Worm (Caenorhabditis elegans) whole organism, L4 larva: ENCODE results near the gene F55E10.2.

Experiments
- F49E8.2 ChIP-seq: sonication (generic microtip); optimal IDR thresholded peaks from 2 replicates; lab custom pipeline; 2016; ENCODE audit warnings: missing compliant biosample characterization, mild to moderate bottlenecking, missing genetic modification characterization, borderline replicate concordance
- R02D3.7 ChIP-seq: fragments of 150-350 bp; sonication (generic microtip); optimal IDR thresholded peaks from 3 replicates; lab custom pipeline; 2014; ENCODE audit warnings: missing biosample characterization, missing genetic modification characterization
- Y48G9A.11 ChIP-seq: fragments of 200-800 bp; sonication (Bioruptor generic); IDR thresholded peaks from 2 replicates; pipeline ENCODE4 v1.3.6; 2022; ENCODE audit warnings: missing genetic modification reagents, missing genetic modification characterization, missing compliant biosample characterization
- Y75B8A.6 ChIP-seq: fragments of 200-800 bp; sonication (Bioruptor generic); IDR thresholded peaks from 2 replicates; pipeline ENCODE4 v1.3.6; 2022; ENCODE audit warnings: missing genetic modification reagents, missing genetic modification characterization, missing compliant biosample characterization
- ZK337.2 ChIP-seq: fragments of 200-800 bp; sonication (Bioruptor generic); IDR thresholded peaks from 2 replicates; pipeline ENCODE4 v1.3.6; 2022; ENCODE audit warnings: missing genetic modification reagents, missing genetic modification characterization, missing compliant biosample characterization
- ZK546.5 ChIP-seq, 2 experiments: sonication (generic microtip); optimal IDR thresholded peaks; 2 replicates each; lab custom pipeline; 2017; ENCODE audit warnings: missing biosample characterization in 2 of 2, missing genetic modification characterization in 2 of 2
- arid-1 ChIP-seq: fragments of 200-800 bp; sonication (Bioruptor generic); conservative IDR thresholded peaks from 2 replicates; pipeline ENCODE4 v1.3.6; 2022; ENCODE audit warnings: missing genetic modification reagents, missing genetic modification characterization, missing compliant biosample characterization
- attf-4 ChIP-seq: sonication (generic microtip); optimal IDR thresholded peaks from 3 replicates; lab custom pipeline; 2017; ENCODE audit warnings: missing biosample characterization, missing genetic modification characterization
- ceh-20 ChIP-seq: fragments of 200-800 bp; sonication (Bioruptor generic); IDR thresholded peaks from 2 replicates; pipeline ENCODE4 v1.3.6; 2022; ENCODE audit warnings: missing genetic modification reagents, missing genetic modification characterization, missing compliant biosample characterization
- ceh-28 ChIP-seq: fragments of 150-350 bp; optimal IDR thresholded peaks from 2 replicates; lab custom pipeline; 2014; ENCODE audit warnings: missing biosample characterization, missing genetic modification reagents, missing genetic modification characterization
- ceh-62 ChIP-seq: sonication (generic microtip); optimal IDR thresholded peaks from 2 replicates; lab custom pipeline; 2017; ENCODE audit warnings: missing biosample characterization, missing genetic modification characterization
- daf-12 ChIP-seq: fragments of 150-350 bp; optimal IDR thresholded peaks from 2 replicates; lab custom pipeline; 2014; ENCODE audit warnings: missing biosample characterization, missing genetic modification reagents, missing genetic modification characterization
- daf-19 ChIP-seq: fragments of 200-800 bp; sonication (Bioruptor generic); conservative IDR thresholded peaks from 2 replicates; pipeline ENCODE4 v1.3.6; 2022; ENCODE audit warnings: missing genetic modification characterization, missing compliant biosample characterization
- daf-8 ChIP-seq: fragments of 200-800 bp; sonication (Bioruptor generic); IDR thresholded peaks from 2 replicates; pipeline ENCODE4 v1.3.6; 2022; ENCODE audit warnings: missing genetic modification characterization, missing compliant biosample characterization
- dmd-8 ChIP-seq: fragments of 200-800 bp; sonication (Bioruptor generic); IDR thresholded peaks from 2 replicates; pipeline ENCODE4 v1.3.6; 2022; ENCODE audit warnings: missing genetic modification characterization, missing compliant biosample characterization
- dmd-9 ChIP-seq: fragments of 200-800 bp; sonication (Bioruptor generic); IDR thresholded peaks from 2 replicates; pipeline ENCODE4 v1.3.6; 2022; ENCODE audit warnings: missing genetic modification reagents, missing genetic modification characterization, missing compliant biosample characterization
- duxl-1 ChIP-seq: sonication (generic microtip); optimal IDR thresholded peaks from 2 replicates; lab custom pipeline; 2016; ENCODE audit warnings: mild to moderate bottlenecking, missing genetic modification characterization, moderate library complexity, missing compliant biosample characterization; ENCODE audit not compliant: poor library complexity
- egl-27 ChIP-seq: sonication (generic microtip); optimal IDR thresholded peaks from 3 replicates; lab custom pipeline; 2017; ENCODE audit warnings: missing biosample characterization, missing genetic modification reagents, missing genetic modification characterization
- hif-1 ChIP-seq, 2 experiments: sonication (generic microtip); optimal IDR thresholded peaks; 2 replicates each; lab custom pipeline; 2016 to 2017; ENCODE audit warnings: missing compliant biosample characterization in 2 of 2, missing genetic modification characterization in 2 of 2, missing genetic modification reagents in 2 of 2, missing genotype in 2 of 2, mild to moderate bottlenecking in 1 of 2
- hlh-30 ChIP-seq: sonication (generic microtip); optimal IDR thresholded peaks from 2 replicates; lab custom pipeline; 2017; ENCODE audit warnings: antibody characterized with exemption, mild to moderate bottlenecking, missing genetic modification characterization, missing compliant biosample characterization; ENCODE audit not compliant: insufficient read depth
- hmg-1.1 ChIP-seq: fragments of 200-800 bp; sonication (Bioruptor generic); IDR thresholded peaks from 2 replicates; pipeline ENCODE4 v1.3.6; 2022; ENCODE audit warnings: missing genetic modification reagents, missing genetic modification characterization, missing compliant biosample characterization
- lin-1 ChIP-seq: fragments of 200-800 bp; sonication (Bioruptor generic); IDR thresholded peaks from 2 replicates; pipeline ENCODE4 v1.3.6; 2022; ENCODE audit warnings: missing genetic modification reagents, missing genetic modification characterization, missing compliant biosample characterization
- lir-3 ChIP-seq: sonication (generic microtip); optimal IDR thresholded peaks from 2 replicates; lab custom pipeline; 2016; ENCODE audit warnings: mild to moderate bottlenecking, missing genetic modification characterization, missing compliant biosample characterization
- madf-9 ChIP-seq: fragments of 200-800 bp; sonication (Bioruptor generic); conservative IDR thresholded peaks from 2 replicates; pipeline ENCODE4 v1.3.6; 2022; ENCODE audit warnings: missing genetic modification reagents, missing genetic modification characterization, missing compliant biosample characterization
- mdl-1 ChIP-seq, 2 experiments: fragments of 150-350 bp in 1 of 2; sonication (generic microtip) in 1 of 2; optimal IDR thresholded peaks; 2 replicates each; lab custom pipeline; 2014 to 2017; ENCODE audit warnings: missing biosample characterization in 2 of 2, missing genetic modification characterization in 2 of 2
- mdt-29 ChIP-seq: fragments of 200-800 bp; sonication (Bioruptor generic); IDR thresholded peaks from 2 replicates; pipeline ENCODE4 v1.3.6; 2022; ENCODE audit warnings: missing genetic modification reagents, missing genetic modification characterization, missing compliant biosample characterization
- mes-2 ChIP-seq: sonication (generic microtip); optimal IDR thresholded peaks from 2 replicates; lab custom pipeline; 2016; ENCODE audit warnings: missing genotype, mild to moderate bottlenecking, missing genetic modification characterization, missing compliant biosample characterization; ENCODE audit not compliant: poor library complexity, severe bottlenecking
- nhr-102 ChIP-seq: sonication (generic microtip); optimal IDR thresholded peaks from 2 replicates; lab custom pipeline; 2016; ENCODE audit warnings: mild to moderate bottlenecking, missing genetic modification characterization, moderate library complexity, missing compliant biosample characterization
- nhr-11 ChIP-seq: fragments of 150-350 bp; optimal IDR thresholded peaks from 2 replicates; lab custom pipeline; 2014; ENCODE audit warnings: missing biosample characterization, missing genetic modification characterization
- nhr-111 ChIP-seq: fragments of 200-800 bp; sonication (Bioruptor generic); optimal IDR thresholded peaks from 2 replicates; lab custom pipeline; 2018; ENCODE audit warnings: mild to moderate bottlenecking, missing genetic modification characterization, missing compliant biosample characterization
- nhr-237 ChIP-seq: sonication (generic microtip); optimal IDR thresholded peaks from 2 replicates; lab custom pipeline; 2017; ENCODE audit warnings: missing biosample characterization, missing genetic modification characterization
- nhr-42 ChIP-seq: fragments of 200-800 bp; sonication (Bioruptor generic); IDR thresholded peaks from 2 replicates; pipeline ENCODE4 v1.3.6; 2022; ENCODE audit warnings: missing genetic modification characterization, missing compliant biosample characterization
- nhr-6 ChIP-seq: fragments of 150-350 bp; optimal IDR thresholded peaks from 2 replicates; lab custom pipeline; 2014; ENCODE audit warnings: missing biosample characterization, missing genetic modification characterization
- nhr-76 ChIP-seq: fragments of 150-350 bp; optimal IDR thresholded peaks from 2 replicates; lab custom pipeline; 2014; ENCODE audit warnings: missing biosample characterization, missing genetic modification characterization
- pha-4 ChIP-seq, 2 experiments: fragments of 150-350 bp in 1 of 2; fragments of 200-800 bp in 1 of 2; sonication (Bioruptor generic) in 1 of 2; IDR thresholded peaks in 1 of 2; optimal IDR thresholded peaks in 1 of 2; 2 replicates each; pipeline versions ENCODE4 v1.3.6 to Lab custom; 2014 to 2022; ENCODE audit warnings: missing genetic modification characterization in 2 of 2, missing genetic modification reagents in 2 of 2, missing biosample characterization in 1 of 2, missing compliant biosample characterization in 1 of 2
- rbr-2 ChIP-seq: sonication (generic microtip); optimal IDR thresholded peaks from 2 replicates; lab custom pipeline; 2016; ENCODE audit warnings: missing genotype, missing genetic modification characterization, missing compliant biosample characterization
- saeg-2 ChIP-seq: fragments of 200-800 bp; sonication (Bioruptor generic); IDR thresholded peaks from 2 replicates; pipeline ENCODE4 v1.3.6; 2022; ENCODE audit warnings: missing genetic modification reagents, missing genetic modification characterization, missing compliant biosample characterization
- sdz-12 ChIP-seq: fragments of 200-800 bp; sonication (Bioruptor generic); optimal IDR thresholded peaks from 2 replicates; lab custom pipeline; 2018; ENCODE audit warnings: mild to moderate bottlenecking, missing genetic modification characterization, missing compliant biosample characterization
- skn-1 ChIP-seq: fragments of 150-350 bp; optimal IDR thresholded peaks from 2 replicates; lab custom pipeline; 2014; ENCODE audit warnings: missing biosample characterization, missing genetic modification characterization
- snpc-1.2 ChIP-seq: fragments of 200-800 bp; sonication (Bioruptor generic); IDR thresholded peaks from 2 replicates; pipeline ENCODE4 v1.3.6; 2022; ENCODE audit warnings: missing genetic modification reagents, missing genetic modification characterization, missing compliant biosample characterization
- snpc-4 ChIP-seq: fragments of 150-350 bp; optimal IDR thresholded peaks from 2 replicates; lab custom pipeline; 2014; ENCODE audit warnings: missing biosample characterization, missing genetic modification characterization
- spr-1 ChIP-seq: sonication (generic microtip); optimal IDR thresholded peaks from 2 replicates; lab custom pipeline; 2016; ENCODE audit warnings: mild to moderate bottlenecking, missing genetic modification characterization, missing compliant biosample characterization
- spr-3 ChIP-seq: fragments of 200-800 bp; sonication (Bioruptor generic); optimal IDR thresholded peaks from 2 replicates; lab custom pipeline; 2018; ENCODE audit warnings: mild to moderate bottlenecking, missing genetic modification characterization, missing compliant biosample characterization
- tag-97 ChIP-seq: fragments of 200-800 bp; sonication (Bioruptor generic); IDR thresholded peaks from 2 replicates; pipeline ENCODE4 v1.3.6; 2022; ENCODE audit warnings: missing genetic modification characterization, missing compliant biosample characterization
- tra-1 ChIP-seq: fragments of 200-800 bp; sonication (Bioruptor generic); IDR thresholded peaks from 2 replicates; pipeline ENCODE4 v1.3.6; 2022; ENCODE audit warnings: missing genetic modification reagents, missing genetic modification characterization, missing compliant biosample characterization
- unc-39 ChIP-seq: sonication (generic microtip); optimal IDR thresholded peaks from 2 replicates; lab custom pipeline; 2017; ENCODE audit warnings: missing biosample characterization, missing genetic modification characterization
- unc-62 ChIP-seq, 3 experiments: fragments of 150-350 bp in 1 of 3; sonication (generic microtip); optimal IDR thresholded peaks in 2 of 3; peaks in 1 of 3; 1 replicate in 1 of 3; 2 replicates in 2 of 3; lab custom pipeline; 2014 to 2017; ENCODE audit warnings: missing biosample characterization in 3 of 3, missing genetic modification characterization in 3 of 3, missing genetic modification reagents in 3 of 3, missing genotype in 1 of 3
- zfp-2 ChIP-seq: sonication (generic microtip); optimal IDR thresholded peaks from 2 replicates; lab custom pipeline; 2016; ENCODE audit warnings: mild to moderate bottlenecking, missing genetic modification characterization, missing compliant biosample characterization
- ztf-11 ChIP-seq: fragments of 150-350 bp; optimal IDR thresholded peaks from 2 replicates; lab custom pipeline; 2014; ENCODE audit warnings: missing biosample characterization, missing genetic modification characterization
- ztf-7 ChIP-seq: fragments of 150-350 bp; optimal IDR thresholded peaks from 2 replicates; lab custom pipeline; 2014; ENCODE audit warnings: missing biosample characterization, missing genetic modification characterization

F55E10.2 gene

ce11 chrX:8381651-8382050, 41.2 kb downstream of the F55E10.2 start (continued):
- TF ChIP-seq hif-1 (tag; optimal IDR thresholded peaks at IDR 0.05; lab: Kevin White, UChicago): no peak
- TF ChIP-seq nhr-6 (tag; lab: Kevin White, UChicago): no peak
- no peak for TF ChIP-seq nhr-237 (tag; lab: Kevin White, UChicago)
- TF ChIP-seq dmd-9 (GFP tag; lab: Robert Waterston, UW): no peak
- TF ChIP-seq daf-8 (GFP tag; lab: Robert Waterston, UW): no peak
- TF ChIP-seq R02D3.7 (tag; lab: Kevin White, UChicago): no peak
- TF ChIP-seq nhr-42 (GFP tag; lab: Robert Waterston, UW): 0 out of 2 replicates have a peak, but pooled peaks have one; percentile 10
- no peak for TF ChIP-seq mdt-29 (GFP tag; lab: Robert Waterston, UW)
- TF ChIP-seq spr-3: no peak
- peak; percentile 31 for TF ChIP-seq nhr-102 (tag; lab: Kevin White, UChicago)
- no peak for TF ChIP-seq hmg-1.1 (GFP tag; lab: Robert Waterston, UW)
- peak; percentile 32 for TF ChIP-seq duxl-1
- TF ChIP-seq dmd-8 (GFP tag; lab: Robert Waterston, UW): 0 out of 2 replicates have a peak, but pooled peaks have one; percentile 75
- TF ChIP-seq ZK546.5 (tag; optimal IDR thresholded peaks at IDR 0.05; lab: Kevin White, UChicago): no peak
- no peak for TF ChIP-seq spr-1
- TF ChIP-seq mes-2 (tag; lab: Kevin White, UChicago): peak; percentile 62
- no peak for TF ChIP-seq unc-62 (GFP tag; optimal IDR thresholded peaks at IDR 0.05 in 1 of 2; lab: Kevin White, UChicago)
- TF ChIP-seq unc-62 (tag; optimal IDR thresholded peaks at IDR 0.05; lab: Kevin White, UChicago): no peak
- TF ChIP-seq tag-97: no peak
- TF ChIP-seq zfp-2 (tag; lab: Kevin White, UChicago): no peak
- no peak for TF ChIP-seq ceh-28 (tag; lab: Kevin White, UChicago)
- no peak for TF ChIP-seq Y75B8A.6 (GFP tag; lab: Robert Waterston, UW)
- TF ChIP-seq nhr-76: no peak
- peak; percentile 47; the same call in 1 of the 2 replicates for TF ChIP-seq lin-1 (GFP tag; lab: Robert Waterston, UW)
- no peak for TF ChIP-seq daf-12 (tag; lab: Kevin White, UChicago)
- TF ChIP-seq unc-39: no peak
- no peak for TF ChIP-seq attf-4 (tag; lab: Kevin White, UChicago)
- TF ChIP-seq hlh-30 (tag; lab: Kevin White, UChicago): peak; percentile 30
- no peak for TF ChIP-seq egl-27 (tag; lab: Kevin White, UChicago)
- TF ChIP-seq snpc-4 (tag; lab: Kevin White, UChicago): no peak
- TF ChIP-seq Y48G9A.11 (GFP tag; lab: Robert Waterston, UW): peak; percentile 70
- TF ChIP-seq lir-3 (tag; lab: Kevin White, UChicago): peak; percentile 17
- peak; percentile 74; the same call in 1 of the 2 replicates for TF ChIP-seq pha-4 (GFP tag; IDR thresholded peaks at IDR 0.05; lab: Robert Waterston, UW)
- no peak for TF ChIP-seq pha-4 (tag; optimal IDR thresholded peaks at IDR 0.05; lab: Kevin White, UChicago)
- no peak for TF ChIP-seq ceh-62 (tag; lab: Kevin White, UChicago)
- TF ChIP-seq daf-19 (GFP tag; lab: Robert Waterston, UW): peak; percentile 57; the same call in 1 of the 2 replicates
- no peak for TF ChIP-seq ztf-7
- TF ChIP-seq tra-1 (GFP tag; lab: Robert Waterston, UW): peak; percentile 85
- peak; percentile 13 for TF ChIP-seq rbr-2 (tag; lab: Kevin White, UChicago)
- TF ChIP-seq snpc-1.2: peak; percentile 87
- no peak for TF ChIP-seq mdl-1 (tag; optimal IDR thresholded peaks at IDR 0.05; lab: Kevin White, UChicago)
- no peak for TF ChIP-seq ztf-11
- no peak for TF ChIP-seq skn-1 (tag; lab: Kevin White, UChicago)
- no peak for TF ChIP-seq nhr-11 (tag; lab: Kevin White, UChicago)
- 0 out of 2 replicates have a peak, but pooled peaks have one; percentile 10 for TF ChIP-seq ceh-20 (GFP tag; lab: Robert Waterston, UW)
- TF ChIP-seq F49E8.2: peak; percentile 22
- no peak for TF ChIP-seq sdz-12 (GFP tag; lab: Kevin White, UChicago)
- 0 out of 2 replicates have a peak, but pooled peaks have one; percentile 30 for TF ChIP-seq arid-1 (GFP tag; lab: Robert Waterston, UW)
- TF ChIP-seq ZK337.2 (GFP tag; lab: Robert Waterston, UW): peak; percentile 79
- no peak for TF ChIP-seq madf-9
- TF ChIP-seq saeg-2: no peak
- TF ChIP-seq nhr-111 (GFP tag; lab: Kevin White, UChicago): peak; percentile 24
